Fruit fly (Drosophila melanogaster) whole organism: ENCODE results near the gene AhcyL2.

Experiments
- CG8478 ChIP-seq: fragments of >200 bp; optimal IDR thresholded peaks from 2 replicates; lab custom pipeline; 2018; ENCODE audit warnings: inconsistent platforms
- Dll ChIP-seq: fragments of >200 bp; optimal IDR thresholded peaks from 2 replicates; lab custom pipeline; 2017
- EcR ChIP-seq, 2 experiments: fragments of >200 bp; optimal IDR thresholded peaks; 2 replicates each; lab custom pipeline; 2017; ENCODE audit warnings: missing biosample characterization in 2 of 2, missing genetic modification characterization in 2 of 2, missing genetic modification reagents in 2 of 2
- pan ChIP-seq: fragments of >200 bp; optimal IDR thresholded peaks from 2 replicates; lab custom pipeline; 2017
- usp ChIP-seq: fragments of >200 bp; optimal IDR thresholded peaks from 2 replicates; lab custom pipeline; 2017; ENCODE audit warnings: missing biosample characterization, missing genetic modification characterization, mixed read lengths

dm6 chr3R:16984221-16984620, 2.3 kb upstream of the AhcyL2 start:
- TF ChIP-seq pan (no peak), CG8478 (lab: Kevin White, UChicago) (no peak), EcR (GFP tag; optimal IDR thresholded peaks at IDR 0.05; lab: Kevin White, UChicago) (no peak), Dll (lab: Kevin White, UChicago) (no peak), usp (GFP tag; lab: Kevin White, UChicago) (no peak)
